Fruit fly (Drosophila melanogaster): ENCODE data around the gene wkd.

wkd gene

DNA sequence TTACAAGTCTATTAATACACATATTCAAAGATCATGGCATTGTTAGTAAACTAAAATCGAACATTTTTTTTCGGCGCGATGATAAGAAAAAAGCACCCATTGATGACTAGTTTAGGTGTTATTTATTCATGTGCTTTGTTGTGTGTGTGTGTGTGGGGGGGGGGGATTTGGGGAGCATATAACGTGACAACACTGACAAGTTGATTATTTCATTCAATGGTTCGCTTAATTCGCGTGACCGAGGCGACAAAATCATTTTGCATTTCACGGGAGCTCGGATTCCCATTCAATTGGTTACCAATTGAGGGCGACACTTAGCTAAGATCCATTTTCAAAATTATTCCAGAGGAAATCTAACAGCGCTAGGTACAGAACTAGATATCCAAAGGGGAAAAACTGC is 11.4 kb upstream of the wkd start:
- no peak for TF ChIP-seq noc (tag; optimal IDR thresholded peaks at IDR 0.05)

DNA sequence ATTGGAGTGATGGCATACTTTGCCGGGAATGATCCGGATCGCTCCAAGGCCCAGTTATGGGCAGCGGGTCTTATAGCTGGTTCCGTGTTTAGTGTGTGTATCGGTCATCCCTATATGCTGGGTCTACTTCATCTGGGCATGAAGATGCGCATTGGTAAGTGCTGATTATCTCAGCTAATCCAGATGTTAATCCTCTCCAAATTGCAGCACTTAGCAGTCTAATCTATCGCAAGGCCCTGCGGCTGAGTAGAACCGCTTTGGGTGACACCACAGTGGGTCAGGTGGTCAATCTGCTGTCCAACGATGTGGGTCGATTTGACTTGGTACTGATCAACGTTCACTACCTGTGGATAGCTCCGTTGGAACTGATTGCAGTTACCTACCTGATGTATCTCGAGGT is 10.0 kb upstream of the wkd start:
- no peak for TF ChIP-seq noc (tag; optimal IDR thresholded peaks at IDR 0.05)

DNA sequence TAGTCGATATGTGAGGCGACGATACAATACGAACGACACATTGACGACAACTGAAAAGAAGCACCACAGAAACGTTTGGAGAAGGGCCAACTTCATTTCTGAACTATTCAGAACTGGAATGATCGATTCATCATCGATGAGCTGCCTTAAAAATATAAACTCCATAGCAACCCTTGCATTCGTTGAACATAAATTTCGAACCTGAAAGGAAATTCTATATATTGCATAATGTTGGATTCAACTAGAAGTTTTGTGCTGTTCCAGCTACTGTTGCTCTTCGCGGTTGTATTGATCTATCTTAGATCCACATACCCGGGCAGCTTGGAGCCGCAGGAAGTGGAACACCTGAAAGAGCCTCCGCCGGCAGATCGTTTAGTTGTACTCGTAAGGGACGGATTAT is 2.7 kb upstream of the wkd start, which contains the start of the genes CG6790 and CG5342:
Gene CG6790, minus strand, starts transcription at position 101 of the 400 bp plus-strand sequence.
Gene CG5342, plus strand, starts transcription at position 182 of the 400 bp plus-strand sequence.
- no peak for TF ChIP-seq noc (tag; optimal IDR thresholded peaks at IDR 0.05)

DNA sequence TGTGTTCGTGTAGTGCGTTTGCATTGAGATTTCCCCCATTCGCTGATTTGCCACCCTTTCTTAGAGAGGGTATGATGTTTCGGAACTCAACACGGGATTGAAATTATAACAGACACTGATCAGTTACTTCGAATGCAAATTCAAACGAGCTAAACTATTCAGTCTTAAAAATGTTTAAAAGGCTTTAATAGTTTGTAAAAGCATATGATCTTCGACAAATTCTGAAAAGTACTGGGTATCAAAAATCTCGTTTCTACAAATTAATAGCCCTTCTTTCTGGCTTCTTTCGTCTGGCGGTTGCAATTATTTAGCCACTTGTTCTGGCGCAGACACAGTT is 845 bp downstream of the wkd start:
- peak; percentile 30 for TF ChIP-seq noc (tag; optimal IDR thresholded peaks at IDR 0.05)

DNA sequence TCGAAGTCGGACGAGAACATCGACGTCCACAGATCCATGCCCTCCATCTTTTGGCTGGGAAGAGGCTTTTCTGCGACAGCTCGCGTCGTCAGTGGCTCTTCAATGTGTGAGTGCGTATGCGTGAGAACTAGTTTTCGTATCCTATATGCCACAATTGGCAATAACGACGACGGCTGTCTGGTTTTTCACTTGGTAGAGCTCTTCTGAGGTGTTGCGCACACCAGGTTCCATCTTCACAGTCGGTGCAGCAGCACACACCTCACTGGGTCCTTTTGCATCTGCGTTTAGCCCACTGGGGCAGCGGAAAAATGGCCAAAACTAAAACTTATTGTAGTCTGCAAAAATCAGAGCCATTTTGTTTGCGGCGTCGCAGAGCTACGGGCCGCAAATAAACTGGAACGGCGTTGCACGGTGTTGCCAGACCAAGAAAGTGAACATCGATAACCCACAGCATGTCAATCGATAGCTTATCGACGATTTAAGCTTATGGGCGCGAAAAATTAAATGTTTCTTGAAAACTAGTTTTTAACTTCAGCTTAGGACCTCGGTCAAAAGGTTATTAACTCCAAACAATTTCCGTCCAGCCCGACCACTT is 8.5 kb downstream of the wkd start, which contains the start of gene CG6791:
Gene CG6791, minus strand, starts transcription at position 383 of the 595 bp plus-strand sequence.
- TF ChIP-seq noc (tag; optimal IDR thresholded peaks at IDR 0.05): no peak

DNA sequence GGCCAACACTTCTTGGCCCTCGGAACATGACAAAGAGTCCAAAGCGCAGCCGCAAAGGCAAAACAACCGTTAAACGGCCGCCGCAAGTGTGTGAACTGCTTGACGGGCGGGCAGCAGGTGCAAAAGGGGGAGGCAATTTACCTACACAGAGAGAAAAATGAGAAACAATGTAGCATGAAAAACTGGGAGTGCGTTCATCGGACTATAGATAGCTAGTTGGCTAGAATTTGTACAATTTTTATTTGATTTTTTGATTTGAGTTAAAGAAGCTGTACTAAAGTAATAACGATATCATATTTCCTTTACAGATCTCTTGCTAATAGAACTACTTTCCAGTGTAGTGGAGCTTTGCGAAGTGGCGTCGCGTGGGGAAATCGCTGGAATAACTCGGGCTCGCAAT is 14.1 kb downstream of the wkd start:
- TF ChIP-seq noc (tag; optimal IDR thresholded peaks at IDR 0.05): no peak

DNA sequence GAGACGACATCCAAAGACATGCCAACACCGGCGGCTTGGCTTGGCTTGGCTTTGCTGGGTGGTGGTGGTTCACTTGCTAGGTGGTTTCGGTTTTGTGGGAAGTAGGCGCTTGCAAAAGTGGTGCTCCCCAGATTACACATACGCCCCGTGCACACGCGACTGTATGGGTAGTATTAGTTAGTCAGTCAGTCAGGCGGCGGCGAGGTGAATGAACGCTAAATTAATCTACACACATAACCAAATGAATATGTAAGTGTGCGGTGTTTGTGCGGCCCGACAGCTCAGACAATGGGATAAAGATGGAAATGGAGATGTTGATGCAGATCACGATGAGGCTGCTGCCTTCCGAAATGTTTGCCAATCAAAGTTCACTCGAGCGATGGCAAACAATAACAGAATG is 21.8 kb downstream of the wkd start:
- TF ChIP-seq noc (tag; optimal IDR thresholded peaks at IDR 0.05): no peak

DNA sequence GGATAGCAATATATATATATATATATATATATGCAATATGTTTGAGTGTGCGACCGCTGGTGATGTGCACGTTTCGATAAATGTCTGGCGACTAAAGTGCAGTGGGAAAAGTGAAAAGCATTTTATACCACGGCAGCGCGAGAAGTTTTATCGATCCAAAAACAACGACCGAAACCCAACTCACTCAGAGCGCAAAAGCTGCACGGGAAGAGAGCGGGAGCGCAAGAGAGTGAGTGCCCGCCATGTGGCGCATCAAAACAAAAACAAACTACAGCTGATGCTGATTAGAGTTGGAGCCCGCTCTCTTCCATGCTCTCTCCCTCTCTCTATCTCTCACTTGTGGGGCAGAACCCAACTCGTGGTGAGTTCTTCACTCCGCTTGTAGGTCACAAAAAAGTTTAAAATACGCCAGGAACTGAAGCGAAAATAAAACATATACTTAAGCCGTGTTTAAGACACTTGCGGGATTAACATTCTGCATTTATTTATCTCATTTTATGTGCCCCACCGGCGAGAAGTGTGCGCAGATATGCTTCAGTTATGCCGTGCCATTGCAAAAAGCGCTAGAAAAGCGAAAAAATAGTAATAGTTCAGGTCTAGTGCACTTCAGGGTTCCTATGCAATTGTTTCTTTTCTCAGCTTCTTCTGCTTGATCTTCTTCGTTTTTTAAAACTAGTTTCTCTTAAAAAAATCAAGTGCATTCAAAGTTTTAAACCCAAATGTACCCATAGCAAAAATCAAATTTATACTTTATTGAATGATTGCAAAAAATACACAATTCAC is 23.5 kb downstream of the wkd start:
- TF ChIP-seq noc (tag; optimal IDR thresholded peaks at IDR 0.05): no peak

DNA sequence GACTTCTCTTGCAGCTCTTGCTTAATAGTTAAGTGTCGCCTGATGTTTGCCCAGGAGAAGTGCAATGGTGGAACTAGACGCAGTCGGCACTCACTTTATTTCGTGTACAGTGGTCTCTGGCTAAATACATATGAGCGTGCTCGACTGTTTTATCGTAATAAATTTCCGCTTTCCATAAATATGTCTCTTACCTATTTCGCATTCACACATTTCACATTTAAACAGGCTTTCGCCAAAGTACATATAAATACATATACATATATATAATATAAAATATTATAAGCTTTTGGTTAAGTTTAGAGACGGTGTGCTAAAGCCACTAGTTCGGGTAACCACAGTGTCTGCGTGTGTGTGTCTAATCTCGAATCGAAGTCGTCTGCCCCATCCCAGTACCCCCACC is 25.3 kb downstream of the wkd start:
- no peak for TF ChIP-seq noc (tag; optimal IDR thresholded peaks at IDR 0.05)

DNA sequence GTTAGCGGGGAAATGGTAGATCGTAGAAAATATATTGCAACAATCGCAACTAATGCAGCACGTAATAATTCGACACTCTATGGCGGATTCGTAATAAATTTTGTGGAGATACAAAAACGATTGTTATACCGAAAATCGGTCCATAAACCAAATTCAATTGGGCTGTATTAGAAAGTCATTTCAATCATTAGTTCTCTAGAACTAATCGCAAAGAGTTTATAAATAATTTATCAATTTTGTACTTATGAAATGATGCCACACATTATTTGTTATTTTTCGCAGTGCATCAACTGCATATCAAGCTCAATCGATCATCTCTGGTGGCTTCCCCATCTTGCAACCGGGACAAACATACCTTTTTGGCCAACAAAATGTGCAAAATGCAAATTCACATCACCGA is 31.1 kb downstream of the wkd start:
- no peak for TF ChIP-seq noc (tag; optimal IDR thresholded peaks at IDR 0.05)

DNA sequence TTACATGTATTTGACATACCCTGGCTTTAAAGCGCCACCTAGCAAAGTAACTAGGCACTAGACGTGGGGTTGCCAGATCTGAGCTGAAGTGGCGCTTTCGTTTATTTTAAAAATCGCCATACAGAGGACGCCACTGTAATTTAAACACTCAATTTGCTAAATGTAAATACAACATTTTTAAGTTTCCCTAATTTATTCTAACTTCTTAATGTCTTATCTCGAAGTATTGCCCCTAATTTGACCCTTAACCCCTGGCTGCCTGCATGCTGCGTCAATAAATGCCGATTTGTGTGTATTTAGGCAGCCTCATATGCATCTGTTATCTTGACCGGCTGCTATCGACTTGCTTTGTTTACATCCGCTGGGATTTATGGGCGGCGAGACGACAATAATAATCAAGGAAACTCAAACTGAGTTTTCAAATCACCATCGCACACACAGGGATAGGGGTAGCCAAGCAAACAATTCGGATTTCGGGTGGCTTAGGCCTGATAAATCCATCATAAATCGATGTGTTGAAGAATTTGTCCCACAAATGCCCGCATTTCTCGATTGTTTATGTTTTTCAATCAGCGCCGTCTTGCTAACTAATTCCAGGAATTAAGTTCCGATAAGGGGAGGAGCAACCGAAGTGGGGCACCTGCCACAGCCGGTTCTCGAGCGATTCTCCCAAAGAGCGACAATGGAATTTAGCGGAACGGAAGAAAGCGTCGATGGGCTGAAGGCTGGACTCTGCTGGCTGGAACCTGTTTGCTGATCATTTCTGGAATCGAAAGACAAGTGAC is 32.1 kb downstream of the wkd start:
- no peak for TF ChIP-seq noc (tag; optimal IDR thresholded peaks at IDR 0.05)

DNA sequence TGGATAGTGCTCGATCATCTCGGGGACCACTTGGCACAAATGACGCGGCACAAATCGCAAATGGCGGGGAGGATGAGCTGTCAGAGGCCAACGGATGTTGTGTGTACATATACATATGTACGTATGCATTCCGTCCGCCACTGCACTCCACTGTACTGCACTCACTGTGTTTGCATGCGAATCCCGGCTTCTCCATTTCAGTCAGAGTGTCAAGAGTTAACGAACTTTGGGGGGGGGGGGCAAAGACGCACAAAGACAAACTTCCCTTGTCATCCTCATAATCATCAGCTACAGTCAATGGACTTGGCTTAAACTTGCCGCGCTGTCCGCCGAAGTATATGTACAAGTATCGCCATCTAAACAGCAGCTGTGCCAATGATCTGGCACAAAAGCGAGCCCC is 32.7 kb downstream of the wkd start:
- TF ChIP-seq noc (tag; optimal IDR thresholded peaks at IDR 0.05): no peak

DNA sequence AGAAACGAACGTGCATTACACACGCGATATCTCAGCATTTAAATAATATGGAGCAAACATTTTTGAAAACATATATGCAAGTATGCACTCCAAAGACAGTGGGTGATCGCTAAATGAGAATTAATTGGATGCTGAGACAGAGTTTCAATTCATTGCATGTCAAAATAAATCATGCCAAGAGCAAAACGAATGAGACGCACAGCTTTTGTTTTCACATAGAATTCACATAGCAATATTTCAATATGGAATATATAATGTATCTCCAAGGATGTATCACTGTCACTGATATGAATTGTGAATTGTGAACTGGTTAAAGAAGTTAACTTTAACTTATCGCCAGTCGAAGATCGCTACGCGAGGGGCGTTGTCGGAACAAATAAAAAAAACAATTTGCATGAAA is 33.1 kb downstream of the wkd start:
- no peak for TF ChIP-seq noc (tag; optimal IDR thresholded peaks at IDR 0.05)

DNA sequence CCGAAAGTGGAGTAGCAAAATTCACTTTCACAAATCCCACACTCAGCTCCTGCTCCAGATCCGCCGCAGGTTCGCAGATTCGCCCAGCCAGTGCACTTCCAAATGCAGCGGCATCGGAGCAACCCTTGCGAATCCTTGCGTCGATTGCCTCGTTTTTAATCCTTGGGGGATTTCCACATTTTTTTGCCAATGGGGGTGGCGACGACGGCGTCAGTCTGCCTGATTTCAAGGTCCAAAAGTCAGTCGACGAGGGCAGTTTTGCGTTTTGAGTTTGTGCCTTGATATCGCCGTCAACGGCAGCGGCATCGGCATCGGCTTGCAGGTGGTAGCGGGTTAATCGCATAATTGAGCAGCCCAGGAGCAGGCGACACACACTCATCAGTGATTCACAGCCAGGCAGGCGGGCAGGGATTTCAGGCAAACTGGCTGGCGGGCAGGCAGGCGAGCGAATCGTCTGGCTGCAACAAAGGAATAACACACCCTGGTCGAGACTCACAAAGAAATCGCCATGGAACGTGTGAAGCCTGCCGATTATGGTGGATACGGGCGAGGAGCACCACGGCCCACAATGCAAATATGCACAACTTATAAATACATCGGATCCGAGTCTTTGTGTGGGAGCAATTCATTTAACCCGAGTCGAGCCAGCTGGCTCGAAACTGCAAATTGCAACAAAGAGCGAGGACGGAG is 34.2 kb downstream of the wkd start:
- no peak for TF ChIP-seq noc (tag; optimal IDR thresholded peaks at IDR 0.05)

DNA sequence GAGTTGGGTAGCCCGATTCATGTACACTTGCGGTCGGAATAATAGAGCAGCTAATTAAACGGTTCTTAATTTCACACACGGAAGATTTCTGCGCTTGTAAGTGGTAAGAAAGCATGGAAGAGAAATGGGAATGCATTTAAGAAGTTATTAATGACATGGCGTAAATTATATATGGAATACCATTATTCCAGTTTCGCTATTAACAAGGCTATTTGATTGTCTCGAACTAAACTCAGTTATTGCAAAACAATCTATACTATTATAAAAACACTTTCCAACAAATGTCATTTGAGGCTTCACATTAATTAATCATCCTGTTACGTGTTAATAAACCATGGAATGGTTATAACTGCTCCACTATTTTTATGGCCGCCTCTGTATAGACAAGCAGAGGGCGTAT is 34.8 kb downstream of the wkd start:
- no peak for TF ChIP-seq noc (tag; optimal IDR thresholded peaks at IDR 0.05)

DNA sequence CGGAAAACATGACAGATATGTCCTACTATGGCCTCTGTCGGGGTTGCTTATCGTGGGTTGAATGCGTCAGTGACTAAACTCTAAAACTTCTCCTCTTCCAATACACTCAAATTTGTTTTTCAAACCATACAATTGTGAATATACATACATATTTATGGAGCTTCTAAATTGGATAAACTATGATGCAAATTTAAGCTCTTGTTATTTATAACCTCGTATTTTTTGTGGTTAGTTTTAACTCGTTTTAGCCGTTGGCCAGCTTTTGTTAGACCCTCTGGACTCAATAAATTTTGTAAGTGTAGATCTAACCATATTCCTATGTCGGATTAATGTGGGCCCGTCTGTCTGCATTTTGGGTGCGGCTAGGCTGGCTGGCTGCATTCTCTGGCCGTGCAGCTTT is 36.0 kb downstream of the wkd start:
- TF ChIP-seq noc (tag; optimal IDR thresholded peaks at IDR 0.05): no peak
